Fruit fly (Drosophila melanogaster) whole organism, embryonic: ENCODE results near the gene FipoQ.

Experiments used
- Awh ChIP-seq: fragments of 200-800 bp; sonication (Bioruptor generic); IDR thresholded peaks from 2 replicates; pipeline ENCODE4, ENCODE4 v1.3.6; 2022; ENCODE audit warnings: missing biosample characterization, missing genetic modification characterization
- B-H1 ChIP-seq: fragments of 200-800 bp; sonication (Bioruptor generic); IDR thresholded peaks from 3 replicates; pipeline ENCODE4 v1.3.6; 2022; ENCODE audit warnings: missing biosample characterization, missing genetic modification characterization
- Bgb ChIP-seq: fragments of 200-800 bp; sonication (Bioruptor generic); IDR thresholded peaks from 2 replicates; pipeline ENCODE4 v1.3.6; 2022; ENCODE audit warnings: missing biosample characterization, missing genetic modification characterization; ENCODE audit not compliant: partially characterized antibody
- CG10431 ChIP-seq: fragments of 200-800 bp; sonication (Bioruptor generic); optimal IDR thresholded peaks from 3 replicates; lab custom pipeline; 2018; ENCODE audit warnings: missing biosample characterization, mild to moderate bottlenecking, missing genetic modification characterization
- CG10543 ChIP-seq: fragments of 200-800 bp; sonication (Bioruptor generic); optimal IDR thresholded peaks from 3 replicates; lab custom pipeline; 2017; ENCODE audit warnings: missing biosample characterization, mild to moderate bottlenecking, missing genetic modification characterization, moderate library complexity
- CG11695 ChIP-seq: fragments of 200-800 bp; sonication (Bioruptor generic); IDR thresholded peaks from 3 replicates; pipeline ENCODE4 v1.3.6; 2022; ENCODE audit warnings: missing biosample characterization, missing genetic modification characterization
- CG14667 ChIP-seq: fragments of 200-800 bp; sonication (Bioruptor generic); IDR thresholded peaks from 2 replicates; pipeline ENCODE4 v1.3.6; 2022; ENCODE audit warnings: missing biosample characterization, missing genetic modification characterization
- CG15601 ChIP-seq: fragments of 200-800 bp; sonication (Bioruptor generic); optimal IDR thresholded peaks from 3 replicates; lab custom pipeline; 2019; ENCODE audit warnings: missing biosample characterization, mild to moderate bottlenecking, missing genetic modification characterization, moderate library complexity
- CG1602 ChIP-seq: fragments of 200-800 bp; sonication (Bioruptor generic); optimal IDR thresholded peaks from 3 replicates; lab custom pipeline; 2016; ENCODE audit warnings: missing biosample characterization, missing genetic modification characterization
- CG17612 ChIP-seq: fragments of 200-800 bp; sonication (Bioruptor generic); IDR thresholded peaks from 2 replicates; pipeline ENCODE4 v1.3.6; 2022; ENCODE audit warnings: missing biosample characterization, missing genetic modification characterization
- CG17829 ChIP-seq: fragments of 200-800 bp; optimal IDR thresholded peaks from 2 replicates; lab custom pipeline; 2019; ENCODE audit warnings: missing biosample characterization, mild to moderate bottlenecking, missing genetic modification characterization, moderate library complexity
- CG17912 ChIP-seq: fragments of 200-800 bp; sonication (Bioruptor generic); optimal IDR thresholded peaks from 2 replicates; lab custom pipeline; 2018; ENCODE audit warnings: missing biosample characterization, mild to moderate bottlenecking, missing genetic modification characterization
- CG30403 ChIP-seq: fragments of 200-800 bp; sonication (Bioruptor generic); optimal IDR thresholded peaks from 3 replicates; lab custom pipeline; 2016; ENCODE audit warnings: missing biosample characterization, missing genetic modification characterization
- CG34224 ChIP-seq: fragments of 200-800 bp; sonication (Bioruptor generic); IDR thresholded peaks from 3 replicates; pipeline ENCODE4 v1.3.6; 2022; ENCODE audit warnings: missing biosample characterization, missing genetic modification characterization; ENCODE audit not compliant: partially characterized antibody
- CG34422 ChIP-seq: fragments of 200-800 bp; sonication (Bioruptor generic); IDR thresholded peaks from 3 replicates; pipeline ENCODE4 v1.3.6; 2022; ENCODE audit warnings: missing biosample characterization, missing genetic modification characterization
- CG4404 ChIP-seq: fragments of 200-800 bp; sonication (Bioruptor generic); IDR thresholded peaks from 2 replicates; pipeline ENCODE4 v1.3.6; 2022; ENCODE audit warnings: missing biosample characterization, missing genetic modification characterization
- CG7357 ChIP-seq: fragments of 200-800 bp; sonication (Bioruptor generic); IDR thresholded peaks from 3 replicates; pipeline ENCODE4 v1.3.6; 2022; ENCODE audit warnings: missing biosample characterization, missing genetic modification characterization
- CG7372 ChIP-seq: fragments of 200-800 bp; sonication (Bioruptor generic); IDR thresholded peaks from 2 replicates; pipeline ENCODE4 v1.3.6; 2022; ENCODE audit warnings: missing biosample characterization, missing genetic modification characterization
- CG8944 ChIP-seq: fragments of 200-800 bp; sonication (Bioruptor generic); optimal IDR thresholded peaks from 3 replicates; lab custom pipeline; 2016; ENCODE audit warnings: missing biosample characterization, missing genetic modification characterization
- CG9437 ChIP-seq: fragments of 200-800 bp; sonication (Bioruptor generic); optimal IDR thresholded peaks from 2 replicates; lab custom pipeline; 2018; ENCODE audit warnings: missing biosample characterization, mild to moderate bottlenecking, missing genetic modification characterization
- CrebB ChIP-seq: fragments of 200-800 bp; sonication (Bioruptor generic); optimal IDR thresholded peaks from 3 replicates; lab custom pipeline; 2018; ENCODE audit warnings: missing biosample characterization, mild to moderate bottlenecking, missing genetic modification characterization
- Dek ChIP-seq: fragments of 200-800 bp; sonication (Bioruptor generic); optimal IDR thresholded peaks from 3 replicates; lab custom pipeline; 2019; ENCODE audit warnings: missing biosample characterization, mild to moderate bottlenecking, missing genetic modification characterization, moderate library complexity
- E2f2 ChIP-seq: fragments of 200-800 bp; sonication (Bioruptor generic); IDR thresholded peaks from 2 replicates; pipeline ENCODE4 v1.3.6; 2022; ENCODE audit warnings: missing biosample characterization, missing genetic modification characterization
- GATAe ChIP-seq: fragments of 200-800 bp; sonication (Bioruptor generic); conservative IDR thresholded peaks from 2 replicates; pipeline ENCODE4 v1.3.6; 2022; ENCODE audit warnings: missing biosample characterization, missing genetic modification characterization
- Gug ChIP-seq: fragments of 200-800 bp; sonication (Bioruptor generic); IDR thresholded peaks from 4 replicates; pipeline ENCODE4 v1.3.6; 2022; ENCODE audit warnings: missing biosample characterization, missing genetic modification characterization
- Kr ChIP-seq: fragments of 200-800 bp; sonication (Bioruptor generic); optimal IDR thresholded peaks from 2 replicates; lab custom pipeline; 2017; ENCODE audit warnings: missing biosample characterization, mild to moderate bottlenecking, missing genetic modification characterization
- Myb ChIP-seq: fragments of 200-800 bp; sonication (Bioruptor generic); optimal IDR thresholded peaks from 2 replicates; lab custom pipeline; 2016; ENCODE audit warnings: missing biosample characterization, missing genetic modification characterization
- NFAT ChIP-seq: fragments of 200-800 bp; sonication (Bioruptor generic); IDR thresholded peaks from 2 replicates; pipeline ENCODE4 v1.3.6; 2022; ENCODE audit warnings: missing biosample characterization, missing genetic modification characterization
- NfI ChIP-seq: fragments of 200-800 bp; sonication (Bioruptor generic); optimal IDR thresholded peaks from 3 replicates; lab custom pipeline; 2018; ENCODE audit warnings: missing biosample characterization, mild to moderate bottlenecking, missing genetic modification characterization, moderate library complexity
- Rfx ChIP-seq: fragments of 200-800 bp; sonication (Bioruptor generic); IDR thresholded peaks from 2 replicates; pipeline ENCODE4 v1.3.6; 2022; ENCODE audit warnings: missing biosample characterization, missing genetic modification characterization
- Rx ChIP-seq: fragments of 200-800 bp; sonication (Bioruptor generic); IDR thresholded peaks from 2 replicates; pipeline ENCODE4 v1.3.6; 2022; ENCODE audit warnings: missing biosample characterization, missing genetic modification characterization
- Six4 ChIP-seq: fragments of 200-800 bp; sonication (Bioruptor generic); optimal IDR thresholded peaks from 2 replicates; lab custom pipeline; 2016; ENCODE audit warnings: missing biosample characterization, missing genetic modification characterization
- Sox102F ChIP-seq: fragments of 200-800 bp; sonication (Bioruptor generic); optimal IDR thresholded peaks from 2 replicates; lab custom pipeline; 2018; ENCODE audit warnings: missing biosample characterization, mild to moderate bottlenecking, missing genetic modification characterization, moderate library complexity
- Ssrp ChIP-seq: fragments of 200-800 bp; sonication (Bioruptor generic); optimal IDR thresholded peaks from 2 replicates; lab custom pipeline; 2018; ENCODE audit warnings: missing biosample characterization, mild to moderate bottlenecking, missing genetic modification characterization, moderate library complexity
- Xrp1 ChIP-seq: fragments of 200-800 bp; sonication (Bioruptor generic); IDR thresholded peaks from 2 replicates; pipeline ENCODE4 v1.3.6; 2022; ENCODE audit warnings: missing biosample characterization, missing genetic modification characterization
- ap ChIP-seq: fragments of 200-800 bp; sonication (Bioruptor generic); IDR thresholded peaks from 2 replicates; pipeline ENCODE4 v1.3.6; 2022; ENCODE audit warnings: missing biosample characterization, missing genetic modification characterization
- bcd ChIP-seq: fragments of 200-800 bp; sonication (Bioruptor generic); optimal IDR thresholded peaks from 2 replicates; lab custom pipeline; 2017; ENCODE audit warnings: missing biosample characterization, mild to moderate bottlenecking, missing genetic modification characterization
- gcm ChIP-seq: fragments of 200-800 bp; sonication (Bioruptor generic); optimal IDR thresholded peaks from 2 replicates; lab custom pipeline; 2019; ENCODE audit warnings: missing biosample characterization, mild to moderate bottlenecking, missing genetic modification characterization, moderate library complexity
- gcm2 ChIP-seq: fragments of 200-800 bp; sonication (Bioruptor generic); optimal IDR thresholded peaks from 2 replicates; lab custom pipeline; 2016; ENCODE audit warnings: missing biosample characterization, missing genetic modification characterization
- gem ChIP-seq: fragments of 200-800 bp; sonication (Bioruptor generic); optimal IDR thresholded peaks from 2 replicates; lab custom pipeline; 2019; ENCODE audit warnings: missing biosample characterization, mild to moderate bottlenecking, missing genetic modification characterization, moderate library complexity
- gsb-n ChIP-seq: fragments of 200-800 bp; sonication (Bioruptor generic); optimal IDR thresholded peaks from 3 replicates; lab custom pipeline; 2018; ENCODE audit warnings: missing biosample characterization, mild to moderate bottlenecking, missing genetic modification characterization
- ham ChIP-seq: fragments of 200-800 bp; sonication (Bioruptor generic); IDR thresholded peaks from 2 replicates; pipeline ENCODE4 v1.3.6; 2022; ENCODE audit warnings: missing biosample characterization, missing genetic modification characterization
- mam ChIP-seq: fragments of 200-800 bp; sonication (Bioruptor generic); optimal IDR thresholded peaks from 3 replicates; lab custom pipeline; 2016; ENCODE audit warnings: missing biosample characterization, missing genetic modification characterization
- nerfin-1 ChIP-seq: fragments of 200-800 bp; sonication (Bioruptor generic); optimal IDR thresholded peaks from 3 replicates; lab custom pipeline; 2019; ENCODE audit warnings: missing biosample characterization, mild to moderate bottlenecking, missing genetic modification characterization, moderate library complexity
- odd ChIP-seq: fragments of 200-800 bp; sonication (Bioruptor generic); optimal IDR thresholded peaks from 2 replicates; lab custom pipeline; 2017; ENCODE audit warnings: missing biosample characterization, mild to moderate bottlenecking, missing genetic modification characterization
- prd ChIP-seq, 3 experiments: fragments of >200 bp in 2 of 3; fragments of 200-800 bp in 1 of 3; sonication (Bioruptor generic) in 1 of 3; optimal IDR thresholded peaks in 2 of 3; IDR thresholded peaks in 1 of 3; 2 replicates in 2 of 3; 3 replicates in 1 of 3; pipeline versions ENCODE4 v1.3.6 to Lab custom; 2017 to 2022; ENCODE audit warnings: missing biosample characterization in 1 of 3, missing genetic modification characterization in 1 of 3
- repo ChIP-seq: fragments of 200-800 bp; sonication (Bioruptor generic); optimal IDR thresholded peaks from 2 replicates; lab custom pipeline; 2016; ENCODE audit warnings: missing biosample characterization, missing genetic modification characterization
- rib ChIP-seq: fragments of 200-800 bp; sonication (Bioruptor generic); IDR thresholded peaks from 2 replicates; pipeline ENCODE4 v1.3.6; 2022; ENCODE audit warnings: missing biosample characterization, missing genetic modification characterization
- tgo ChIP-seq: fragments of 200-800 bp; sonication (Bioruptor generic); IDR thresholded peaks from 3 replicates; pipeline ENCODE4 v1.3.6; 2022; ENCODE audit warnings: missing biosample characterization, missing genetic modification characterization
- tx ChIP-seq: fragments of 200-800 bp; sonication (Bioruptor generic); optimal IDR thresholded peaks from 2 replicates; lab custom pipeline; 2016; ENCODE audit warnings: missing biosample characterization, missing genetic modification characterization

FipoQ gene

dm6 chr3R:29478952-29479538 lies 15.5 kb upstream of the FipoQ start (continued):
- TF ChIP-seq Dek (tag; lab: Kevin White, UChicago) (peak; percentile 57), CG30403 (GFP tag; lab: Kevin White, UChicago) (peak; percentile 42), odd (GFP tag; lab: Kevin White, UChicago) (peak; percentile 55), Rx (peak; percentile 56), Bgb (GFP tag; lab: Robert Waterston, UW) (peak; percentile 29; the same call in 1 of the 2 replicates), gsb-n (tag; lab: Kevin White, UChicago) (no peak), Rfx (GFP tag; lab: Robert Waterston, UW) (peak; percentile 82), bcd (GFP tag; lab: Kevin White, UChicago) (peak; percentile 60), CG17829 (peak; percentile 47), GATAe (peak; percentile 10; the same call in 1 of the 2 replicates), gcm2 (GFP tag; lab: Kevin White, UChicago) (no peak), CrebB (tag; lab: Kevin White, UChicago) (peak; percentile 61), CG9437 (GFP tag; lab: Kevin White, UChicago) (peak; percentile 15), mam (GFP tag; lab: Kevin White, UChicago) (peak; percentile 13), Six4 (no peak), Ssrp (tag; lab: Kevin White, UChicago) (peak; percentile 14), ap (no peak), tx (GFP tag; lab: Kevin White, UChicago) (no peak), CG10543 (GFP tag; lab: Kevin White, UChicago) (peak; percentile 53), CG17912 (no peak), CG17612 (GFP tag; lab: Robert Waterston, UW) (no peak), repo (GFP tag; lab: Kevin White, UChicago) (no peak), CG8944 (no peak), gem (peak; percentile 80), rib (GFP tag; lab: Robert Waterston, UW) (no peak), Awh (GFP tag; lab: Robert Waterston, UW) (no peak), gcm (GFP tag; lab: Kevin White, UChicago) (peak; percentile 56), CG34422 (peak; percentile 46), CG34224 (GFP tag; lab: Robert Waterston, UW) (0 out of 3 replicates have a peak, but pooled peaks have one; percentile 10), Gug (GFP tag; lab: Robert Waterston, UW) (peak; percentile 54; the same call in 1 of the 4 replicates), E2f2 (GFP tag; lab: Robert Waterston, UW) (peak; percentile 60), prd (optimal IDR thresholded peaks at IDR 0.05; lab: Kevin White, UChicago) (no peak), prd (GFP tag; IDR thresholded peaks at IDR 0.05; lab: Robert Waterston, UW) (peak; percentile 76), Xrp1 (GFP tag; lab: Robert Waterston, UW) (peak; percentile 62), NfI (GFP tag; lab: Kevin White, UChicago) (peak; percentile 57), CG15601 (tag; lab: Kevin White, UChicago) (peak; percentile 40), Kr (GFP tag; lab: Kevin White, UChicago) (no peak), NFAT (GFP tag; lab: Robert Waterston, UW) (peak; percentile 64; the same call in 1 of the 2 replicates), CG11695 (GFP tag; lab: Robert Waterston, UW) (peak; percentile 64; the same call in 2 of the 3 replicates), B-H1 (GFP tag; lab: Robert Waterston, UW) (peak; percentile 52; the same call in 2 of the 3 replicates), CG7357 (GFP tag; lab: Robert Waterston, UW) (peak; percentile 47; the same call in 1 of the 3 replicates), tgo (GFP tag; lab: Robert Waterston, UW) (peak; percentile 62; the same call in 2 of the 3 replicates), nerfin-1 (tag; lab: Kevin White, UChicago) (peak; percentile 25), CG10431 (GFP tag; lab: Kevin White, UChicago) (no peak), Sox102F (GFP tag; lab: Kevin White, UChicago) (peak; percentile 83), CG1602 (GFP tag; lab: Kevin White, UChicago) (no peak), CG7372 (GFP tag; lab: Robert Waterston, UW) (peak; percentile 68), ham (GFP tag; lab: Robert Waterston, UW) (no peak), CG14667 (GFP tag; lab: Robert Waterston, UW) (peak; percentile 69), Myb (GFP tag; lab: Kevin White, UChicago) (peak; percentile 9), CG4404 (GFP tag; lab: Robert Waterston, UW) (no peak; the same call in 1 of the 2 replicates)
